Worm (Caenorhabditis elegans) whole organism, L1 larva: Measurements from ENCODE around the gene vps-37.

Experiments
- lin-39 ChIP-seq: fragments of 150-350 bp; optimal IDR thresholded peaks from 2 replicates; lab custom pipeline; 2014; ENCODE audit warnings: missing biosample characterization, missing genetic modification reagents, missing genetic modification characterization
- mab-9 ChIP-seq: fragments of 200-800 bp; sonication (Bioruptor generic); IDR thresholded peaks from 2 replicates; pipeline ENCODE4 v1.3.6; 2022; ENCODE audit warnings: missing genetic modification reagents, missing genetic modification characterization, missing compliant biosample characterization
- mdl-1 ChIP-seq, 2 experiments: fragments of 150-350 bp; optimal IDR thresholded peaks; 2 replicates each; lab custom pipeline; 2014 to 2017; ENCODE audit warnings: missing biosample characterization in 2 of 2, missing genetic modification characterization in 2 of 2, inconsistent platforms in 1 of 2
- nhr-71 ChIP-seq: sonication (generic microtip); optimal IDR thresholded peaks from 2 replicates; lab custom pipeline; 2016; ENCODE audit warnings: mild to moderate bottlenecking, missing genetic modification characterization, moderate library complexity, missing compliant biosample characterization
- nhr-76 ChIP-seq: sonication (generic microtip); optimal IDR thresholded peaks from 2 replicates; lab custom pipeline; 2017; ENCODE audit warnings: missing biosample characterization, missing genetic modification characterization
- nhr-84 ChIP-seq: sonication (generic microtip); optimal IDR thresholded peaks from 2 replicates; lab custom pipeline; 2017; ENCODE audit warnings: missing biosample characterization, missing genetic modification characterization
- ztf-4 ChIP-seq: fragments of 150-350 bp; optimal IDR thresholded peaks from 2 replicates; lab custom pipeline; 2014; ENCODE audit warnings: missing biosample characterization, missing genetic modification characterization

DNA sequence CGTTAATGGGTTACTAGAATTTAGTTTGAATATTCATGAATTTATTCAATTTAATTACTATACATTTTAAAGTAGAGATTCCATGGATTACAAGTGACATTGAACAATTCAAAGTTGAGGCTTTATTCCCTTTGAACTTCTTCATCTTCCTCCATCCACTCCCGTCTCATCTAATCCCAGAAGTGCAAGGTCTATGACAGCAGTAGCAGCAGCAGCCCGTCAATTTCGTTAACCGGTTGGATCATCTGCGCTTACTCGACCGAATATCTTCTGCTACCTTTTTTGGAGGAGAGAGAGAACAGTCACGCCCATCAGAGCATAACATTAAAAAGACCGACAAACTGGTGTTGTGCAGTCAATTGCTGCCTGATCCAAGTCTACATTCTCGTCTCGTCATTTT, 24.8 kb downstream of the vps-37 start, which contains the start of gene M03E7.2:
- TF ChIP-seq ztf-4 (tag; lab: Kevin White, UChicago): no peak
- no peak for TF ChIP-seq lin-39
- no peak for TF ChIP-seq nhr-84 (tag; lab: Kevin White, UChicago)
- no peak for TF ChIP-seq nhr-71 (tag; lab: Kevin White, UChicago)
- no peak for TF ChIP-seq mdl-1 (tag; optimal IDR thresholded peaks at IDR 0.05; lab: Kevin White, UChicago)
- TF ChIP-seq mab-9 (GFP tag; lab: Robert Waterston, UW): no peak
- TF ChIP-seq nhr-76 (tag; lab: Kevin White, UChicago): no peak
